Worm (Caenorhabditis elegans) whole organism, L3 larva: ENCODE results near the gene srab-6.

Experiments used
- R02D3.7 ChIP-seq: fragments of 150-350 bp; optimal IDR thresholded peaks from 2 replicates; lab custom pipeline; 2014; ENCODE audit warnings: missing biosample characterization, missing genetic modification characterization
- ZK546.5 ChIP-seq: sonication (generic microtip); optimal IDR thresholded peaks from 2 replicates; lab custom pipeline; 2017; ENCODE audit warnings: missing biosample characterization, missing genetic modification characterization
- aly-2 ChIP-seq: fragments of 150-350 bp; optimal IDR thresholded peaks from 2 replicates; lab custom pipeline; 2014; ENCODE audit warnings: missing biosample characterization, missing genetic modification characterization
- ama-1 ChIP-seq: fragments of 150-350 bp; optimal IDR thresholded peaks from 2 replicates; lab custom pipeline; 2018
- ceh-16 ChIP-seq: sonication (generic microtip); optimal IDR thresholded peaks from 2 replicates; lab custom pipeline; 2017; ENCODE audit warnings: missing biosample characterization, missing genetic modification characterization
- ceh-28 ChIP-seq: fragments of 150-350 bp; optimal IDR thresholded peaks from 2 replicates; lab custom pipeline; 2014; ENCODE audit warnings: missing biosample characterization, missing genetic modification reagents, missing genetic modification characterization
- daf-12 ChIP-seq: fragments of 150-350 bp; optimal IDR thresholded peaks from 2 replicates; lab custom pipeline; 2014; ENCODE audit warnings: missing biosample characterization, missing genetic modification reagents, missing genetic modification characterization
- egl-27 ChIP-seq: sonication (generic microtip); optimal IDR thresholded peaks from 4 replicates; lab custom pipeline; 2017; ENCODE audit warnings: missing biosample characterization, missing genetic modification reagents, missing genetic modification characterization
- egl-5 ChIP-seq: fragments of 150-350 bp; optimal IDR thresholded peaks from 2 replicates; lab custom pipeline; 2017; ENCODE audit warnings: missing biosample characterization, missing genetic modification reagents, missing genetic modification characterization, inconsistent platforms
- elt-3 ChIP-seq, 3 experiments: fragments of 150-350 bp in 1 of 3; sonication (generic microtip) in 2 of 3; optimal IDR thresholded peaks; 2 replicates in 2 of 3; 4 replicates in 1 of 3; lab custom pipeline; 2014 to 2017; ENCODE audit warnings: missing biosample characterization in 3 of 3, missing genetic modification characterization in 3 of 3
- fkh-10 ChIP-seq: sonication (generic microtip); optimal IDR thresholded peaks from 2 replicates; lab custom pipeline; 2017; ENCODE audit warnings: missing biosample characterization, missing genetic modification reagents, missing genetic modification characterization
- fkh-2 ChIP-seq: fragments of 150-350 bp; optimal IDR thresholded peaks from 2 replicates; lab custom pipeline; 2014; ENCODE audit warnings: missing biosample characterization, missing genetic modification reagents, missing genetic modification characterization
- jun-1 ChIP-seq: fragments of 150-350 bp; optimal IDR thresholded peaks from 2 replicates; lab custom pipeline; 2014; ENCODE audit warnings: missing biosample characterization, missing genetic modification reagents, missing genetic modification characterization
- lin-15B ChIP-seq: fragments of 150-350 bp; optimal IDR thresholded peaks from 2 replicates; lab custom pipeline; 2014; ENCODE audit warnings: missing biosample characterization, missing genetic modification characterization
- lin-39 ChIP-seq: fragments of 150-350 bp; optimal IDR thresholded peaks from 2 replicates; lab custom pipeline; 2018; ENCODE audit warnings: missing biosample characterization, missing genetic modification reagents, missing genetic modification characterization
- lsy-12 ChIP-seq: sonication (generic microtip); optimal IDR thresholded peaks from 2 replicates; lab custom pipeline; 2016; ENCODE audit warnings: mild to moderate bottlenecking, missing genetic modification characterization, missing compliant biosample characterization
- mdl-1 ChIP-seq: fragments of 150-350 bp; optimal IDR thresholded peaks from 2 replicates; lab custom pipeline; 2014; ENCODE audit warnings: missing biosample characterization, missing genetic modification characterization
- mml-1 ChIP-seq: fragments of 150-350 bp; sonication (generic microtip); optimal IDR thresholded peaks from 3 replicates; lab custom pipeline; 2014; ENCODE audit warnings: missing biosample characterization, missing genetic modification characterization
- nfya-1 ChIP-seq: sonication (generic microtip); optimal IDR thresholded peaks from 2 replicates; lab custom pipeline; 2017; ENCODE audit warnings: missing genetic modification characterization, mild to moderate bottlenecking, missing compliant biosample characterization, antibody characterized with exemption, moderate library complexity; ENCODE audit not compliant: insufficient read depth
- nhr-11 ChIP-seq: fragments of 150-350 bp; optimal IDR thresholded peaks from 2 replicates; lab custom pipeline; 2014; ENCODE audit warnings: missing biosample characterization, missing genetic modification characterization
- nhr-25 ChIP-seq: sonication (generic microtip); optimal IDR thresholded peaks from 2 replicates; lab custom pipeline; 2017; ENCODE audit warnings: missing biosample characterization, missing genetic modification characterization
- nhr-28 ChIP-seq: fragments of 150-350 bp; optimal IDR thresholded peaks from 2 replicates; lab custom pipeline; 2014; ENCODE audit warnings: missing biosample characterization, missing genetic modification characterization
- nhr-43 ChIP-seq: sonication (generic microtip); optimal IDR thresholded peaks from 2 replicates; lab custom pipeline; 2016; ENCODE audit warnings: mild to moderate bottlenecking, missing genetic modification characterization, missing compliant biosample characterization; ENCODE audit not compliant: poor library complexity, severe bottlenecking
- pha-4 ChIP-seq: fragments of 150-350 bp; optimal IDR thresholded peaks from 2 replicates; lab custom pipeline; 2014; ENCODE audit warnings: missing biosample characterization, missing genetic modification reagents, missing genetic modification characterization
- pqm-1 ChIP-seq: fragments of 150-350 bp; optimal IDR thresholded peaks from 2 replicates; lab custom pipeline; 2017; ENCODE audit warnings: missing biosample characterization, missing genetic modification characterization, inconsistent platforms
- sea-2 ChIP-seq: fragments of 150-350 bp; sonication (generic microtip); optimal IDR thresholded peaks from 4 replicates; lab custom pipeline; 2014; ENCODE audit warnings: missing biosample characterization, missing genetic modification reagents, missing genetic modification characterization
- skn-1 ChIP-seq: fragments of 150-350 bp; optimal IDR thresholded peaks from 2 replicates; lab custom pipeline; 2014; ENCODE audit warnings: missing biosample characterization, missing genetic modification characterization
- snpc-4 ChIP-seq: fragments of 150-350 bp; optimal IDR thresholded peaks from 2 replicates; lab custom pipeline; 2014; ENCODE audit warnings: missing biosample characterization, missing genetic modification characterization
- tbx-2 ChIP-seq: sonication (generic microtip); optimal IDR thresholded peaks from 2 replicates; lab custom pipeline; 2016; ENCODE audit warnings: mild to moderate bottlenecking, missing genetic modification characterization, missing compliant biosample characterization
- unc-62 ChIP-seq: fragments of 150-350 bp; sonication (generic microtip); optimal IDR thresholded peaks from 4 replicates; lab custom pipeline; 2014; ENCODE audit warnings: missing biosample characterization, missing genetic modification reagents, missing genetic modification characterization
- zag-1 ChIP-seq: fragments of 150-350 bp; optimal IDR thresholded peaks from 2 replicates; lab custom pipeline; 2014; ENCODE audit warnings: missing biosample characterization, missing genetic modification characterization
- ztf-11 ChIP-seq: fragments of 150-350 bp; optimal IDR thresholded peaks from 2 replicates; lab custom pipeline; 2014; ENCODE audit warnings: missing biosample characterization, missing genetic modification characterization
- ztf-4 ChIP-seq: fragments of 150-350 bp; optimal IDR thresholded peaks from 2 replicates; lab custom pipeline; 2014; ENCODE audit warnings: missing biosample characterization, missing genetic modification characterization

The srab-6 gene

DNA sequence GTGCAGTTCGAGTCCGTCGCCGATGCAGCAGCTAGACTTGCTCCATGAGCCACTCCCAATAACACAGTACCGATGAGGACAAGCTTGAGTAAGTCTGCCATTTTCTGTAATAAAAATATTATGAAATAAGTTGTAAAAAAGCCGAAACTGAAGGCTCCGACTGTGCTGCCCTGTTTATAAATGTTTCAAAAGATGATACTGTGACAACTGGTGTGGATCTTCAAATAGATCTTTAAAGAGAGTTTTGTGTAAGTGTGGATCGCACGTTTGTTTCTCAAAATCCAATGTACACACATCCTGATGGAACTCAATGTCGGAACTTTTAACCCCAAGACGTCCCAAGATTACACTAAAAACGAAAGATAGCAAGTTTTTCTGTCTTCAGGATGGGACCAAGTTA is 16.9 kb upstream of the srab-6 start, which contains the start of gene C36C5.15:
TSS of gene C36C5.15 (minus strand) at position 101 of the 400 bp plus-strand sequence.
- TF ChIP-seq mdl-1 (tag; lab: Kevin White, UChicago) (no peak), ceh-28 (tag; lab: Kevin White, UChicago) (no peak), egl-27 (tag; lab: Kevin White, UChicago) (no peak), aly-2 (no peak), ztf-11 (tag; lab: Kevin White, UChicago) (no peak), ztf-4 (tag; lab: Kevin White, UChicago) (no peak), lin-15B (tag; lab: Kevin White, UChicago) (no peak), ceh-16 (tag; lab: Kevin White, UChicago) (no peak), elt-3 (tag; optimal IDR thresholded peaks at IDR 0.05; lab: Kevin White, UChicago) (no peak), zag-1 (tag; lab: Kevin White, UChicago) (no peak), snpc-4 (no peak), R02D3.7 (tag; lab: Kevin White, UChicago) (no peak), nfya-1 (tag; lab: Kevin White, UChicago) (no peak), egl-5 (tag; lab: Kevin White, UChicago) (no peak), daf-12 (tag; lab: Kevin White, UChicago) (no peak), ama-1 (lab: Kevin White, UChicago) (no peak)
- TF ChIP-seq, all 47 proteins: peak for 0

DNA sequence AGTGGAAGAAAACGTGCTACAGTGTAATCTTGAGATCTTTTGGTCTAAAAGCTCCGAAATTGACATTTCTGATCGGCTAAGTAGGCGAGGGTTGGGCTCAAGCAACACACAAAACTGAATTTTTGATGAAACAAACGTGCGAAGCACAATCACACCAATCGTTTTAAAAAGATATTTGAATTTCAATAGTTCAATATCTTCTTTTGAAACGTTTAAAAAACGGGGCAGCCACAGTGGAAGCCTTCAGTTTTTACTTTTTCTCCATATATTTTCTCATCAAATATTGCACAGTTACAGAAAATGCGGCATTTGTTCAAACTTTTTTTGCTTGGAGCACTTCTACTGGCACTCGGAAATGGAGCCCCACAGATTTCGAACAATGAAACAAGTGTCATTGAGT is 14.5 kb upstream of the srab-6 start, which contains the start of gene C36C5.4:
TSS of gene C36C5.4 (plus strand) at position 301 of the 400 bp plus-strand sequence.
- TF ChIP-seq fkh-2 (tag; lab: Kevin White, UChicago), result no peak

DNA sequence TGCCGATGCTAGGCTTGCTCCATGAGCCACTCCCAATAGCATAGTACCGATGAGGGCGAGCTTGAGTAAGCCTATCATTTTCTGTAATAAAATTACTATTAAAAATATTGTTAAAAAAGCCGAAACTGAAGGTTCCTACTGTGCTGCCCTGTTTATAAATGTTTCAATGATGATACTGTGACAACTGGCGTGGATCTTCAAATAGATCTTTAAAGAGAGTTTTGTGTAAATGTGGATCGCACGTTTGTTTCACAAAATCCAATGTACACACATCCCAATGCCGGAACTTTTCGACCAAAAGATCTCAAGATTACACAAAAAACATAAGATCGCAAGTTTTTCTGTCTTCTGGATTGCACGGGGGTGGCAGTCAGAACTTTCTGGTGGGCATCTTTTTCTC is 13.7 kb upstream of the srab-6 start, which contains the start of gene C36C5.14:
TSS of gene C36C5.14 (minus strand) at position 101 of the 400 bp plus-strand sequence.
- TF ChIP-seq nhr-11 (tag; lab: Kevin White, UChicago) (no peak), sea-2 (GFP tag; lab: Kevin White, UChicago) (no peak), unc-62 (no peak)
- TF ChIP-seq, all 47 proteins: peak for 0

DNA sequence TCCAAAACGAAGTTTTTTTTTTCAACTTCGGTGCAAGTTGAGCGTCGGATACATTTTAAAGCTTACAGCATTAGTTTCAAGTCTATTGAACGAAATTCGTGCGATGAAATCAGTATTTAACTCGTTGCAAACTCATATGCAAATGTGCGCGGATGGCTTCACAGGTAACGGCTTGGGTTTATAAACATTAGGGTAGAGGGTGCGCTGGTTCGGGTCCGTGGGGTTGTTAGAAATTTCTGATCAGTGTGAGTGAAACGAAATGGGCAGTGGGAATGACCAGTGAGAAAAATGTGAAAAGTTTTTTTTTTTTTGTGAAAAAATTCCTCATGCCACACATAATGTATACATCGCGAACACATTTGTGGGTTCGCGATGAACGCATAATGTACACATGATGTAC is 11.4 kb upstream of the srab-6 start:
- no peak for TF ChIP-seq pha-4
- no peak for TF ChIP-seq lin-39 (tag; lab: Kevin White, UChicago)
- no peak for TF ChIP-seq daf-12 (tag; lab: Kevin White, UChicago)
- TF ChIP-seq sea-2 (GFP tag; lab: Kevin White, UChicago), result no peak
- TF ChIP-seq aly-2, result no peak
- TF ChIP-seq lsy-12 (tag; lab: Kevin White, UChicago), result no peak
- no peak for TF ChIP-seq jun-1 (tag; lab: Kevin White, UChicago)
- TF ChIP-seq nhr-25 (tag; lab: Kevin White, UChicago), result no peak
- no peak for TF ChIP-seq ceh-28 (tag; lab: Kevin White, UChicago)

DNA sequence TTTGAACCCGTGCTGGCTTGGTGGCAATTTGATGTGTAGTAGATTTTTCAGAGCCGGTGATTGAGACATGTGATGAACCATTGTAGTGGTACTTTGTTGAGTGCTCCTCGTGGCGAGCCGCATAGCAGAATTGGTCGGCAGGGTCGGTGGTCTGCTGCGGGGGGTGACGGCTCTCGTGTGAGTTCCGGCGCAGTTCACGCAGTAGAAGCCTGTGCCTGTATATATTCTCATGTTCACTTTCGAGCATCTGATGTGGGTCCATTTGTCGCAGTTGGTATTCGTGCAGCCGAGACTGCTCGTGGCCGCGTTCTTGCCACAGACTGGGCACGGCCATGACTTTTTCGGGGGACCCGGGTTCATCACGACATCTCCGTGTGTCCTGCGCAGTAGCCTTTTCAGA is 10.5 kb upstream of the srab-6 start:
- TF ChIP-seq nhr-28 (tag; lab: Kevin White, UChicago) (no peak), pha-4 (no peak), ZK546.5 (tag; lab: Kevin White, UChicago) (no peak), tbx-2 (tag; lab: Kevin White, UChicago) (no peak)

DNA sequence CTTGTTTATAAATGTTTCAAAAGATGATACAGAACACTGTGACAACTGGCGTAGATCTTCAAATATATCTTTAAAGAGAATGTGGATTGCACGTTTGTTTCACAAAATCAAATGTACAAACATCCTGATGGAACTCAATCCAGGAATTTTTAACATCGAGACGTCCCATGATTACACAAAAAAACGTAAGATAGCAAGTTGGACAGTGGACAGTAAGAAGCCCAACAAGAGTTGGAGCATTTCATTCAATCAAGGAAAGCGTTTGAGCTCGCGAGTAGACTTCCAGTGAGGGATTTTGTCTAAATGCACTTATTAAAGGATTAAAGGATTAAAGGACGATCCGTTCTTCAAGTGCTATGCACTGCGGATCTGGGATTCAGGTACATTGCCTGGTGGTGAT is 7.5 kb upstream of the srab-6 start, which contains the start of gene C36C5.12:
TSS of gene C36C5.12 (minus strand) at position 101 of the 400 bp plus-strand sequence.
- no peak for TF ChIP-seq fkh-10
- no peak for TF ChIP-seq pqm-1 (tag; lab: Kevin White, UChicago)
- TF ChIP-seq lsy-12 (tag; lab: Kevin White, UChicago), result no peak
- TF ChIP-seq daf-12 (tag; lab: Kevin White, UChicago), result no peak
- TF ChIP-seq zag-1 (tag; lab: Kevin White, UChicago), result no peak
- TF ChIP-seq nhr-25 (tag; lab: Kevin White, UChicago), result no peak
- no peak for TF ChIP-seq skn-1
- TF ChIP-seq mml-1, result no peak
- TF ChIP-seq sea-2 (GFP tag; lab: Kevin White, UChicago), result no peak
- TF ChIP-seq mdl-1 (tag; lab: Kevin White, UChicago), result no peak
- no peak for TF ChIP-seq ztf-4 (tag; lab: Kevin White, UChicago)
- TF ChIP-seq ama-1 (lab: Kevin White, UChicago), result no peak
- no peak for TF ChIP-seq aly-2
- no peak for TF ChIP-seq unc-62
- no peak for TF ChIP-seq nhr-43 (tag; lab: Kevin White, UChicago)
